Fruit fly (Drosophila melanogaster): ENCODE results near the gene CG5478.
"Not testable (repeated sequence)": the region's sequence is repeated elsewhere in the genome, so short reads cannot be mapped to it uniquely, and the experiment has no call there.

Gene CG5478

DNA sequence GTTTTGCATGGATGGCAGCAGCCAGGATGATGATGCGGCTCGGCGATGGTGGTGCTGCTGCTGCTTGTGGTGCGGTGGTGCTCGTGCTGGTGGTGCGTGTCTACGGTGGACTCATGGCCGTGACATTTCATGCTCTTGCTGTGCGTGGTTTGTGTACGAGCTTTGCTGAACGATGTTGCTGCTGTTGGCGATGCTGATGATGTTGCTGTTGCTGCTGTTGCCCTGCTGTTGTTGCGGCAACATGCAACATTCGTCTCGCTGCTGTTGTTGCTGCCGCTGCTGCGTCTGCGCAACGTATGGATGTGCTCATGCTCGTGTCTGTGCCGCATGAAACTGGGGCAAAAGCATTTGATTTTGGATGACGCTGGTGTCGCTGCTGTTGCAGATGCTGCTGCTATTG, 20.3 kb downstream of the CG5478 start:
- TF ChIP-seq CG13624 (GFP tag; optimal IDR thresholded peaks at IDR 0.05) (no peak), CG11504 (tag; optimal IDR thresholded peaks at IDR 0.05) (peak; percentile 96), chinmo (GFP tag; IDR thresholded peaks at IDR 0.05; ENCODE audit: partially characterized antibody) (0 out of 4 replicates have a peak, but pooled peaks have one; percentile 27), Opbp (GFP tag; IDR thresholded peaks at IDR 0.05; ENCODE audit: partially characterized antibody) (peak; percentile 26; the same call in 1 of the 3 replicates), CG4360 (GFP tag; IDR thresholded peaks at IDR 0.05) (0 out of 2 replicates have a peak, but pooled peaks have one; percentile 12), CG12299 (tag; optimal IDR thresholded peaks at IDR 0.05) (no peak), sisA (GFP tag; IDR thresholded peaks at IDR 0.05) (peak; percentile 18; the same call in 1 of the 2 replicates), CG3838 (GFP tag; optimal IDR thresholded peaks at IDR 0.05) (peak; percentile 21), pita (GFP tag; optimal IDR thresholded peaks at IDR 0.05) (peak; percentile 35), dysf (GFP tag; IDR thresholded peaks at IDR 0.05) (0 out of 3 replicates have a peak, but pooled peaks have one; percentile 21)

DNA sequence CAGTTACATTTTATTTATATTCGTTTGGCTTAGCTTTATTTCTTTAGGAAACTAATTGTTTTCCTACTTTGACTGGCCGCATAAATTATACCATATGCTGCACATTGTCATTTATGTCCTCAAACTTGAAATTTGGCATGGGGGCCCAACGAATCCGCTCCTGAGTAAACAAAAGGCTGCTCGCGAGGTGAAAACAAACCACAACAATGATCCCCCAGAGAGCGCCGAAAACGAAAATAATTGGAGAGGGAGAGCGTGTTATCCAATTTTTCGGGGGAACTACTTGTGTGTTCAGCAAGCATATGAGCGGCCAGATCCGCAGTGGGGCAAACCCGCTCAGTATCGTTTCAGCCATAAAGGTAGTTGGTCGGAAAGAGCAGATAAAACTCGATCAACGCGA, 25.4 kb downstream of the CG5478 start, which contains the start of gene EndoU:
EndoU (plus strand) TSS at position 301 of the 400 bp plus-strand sequence.
- TF ChIP-seq bigmax (GFP tag; optimal IDR thresholded peaks at IDR 0.05); rib (GFP tag; IDR thresholded peaks at IDR 0.05); CG7271 (tag; optimal IDR thresholded peaks at IDR 0.05): not testable (repeated sequence)

DNA sequence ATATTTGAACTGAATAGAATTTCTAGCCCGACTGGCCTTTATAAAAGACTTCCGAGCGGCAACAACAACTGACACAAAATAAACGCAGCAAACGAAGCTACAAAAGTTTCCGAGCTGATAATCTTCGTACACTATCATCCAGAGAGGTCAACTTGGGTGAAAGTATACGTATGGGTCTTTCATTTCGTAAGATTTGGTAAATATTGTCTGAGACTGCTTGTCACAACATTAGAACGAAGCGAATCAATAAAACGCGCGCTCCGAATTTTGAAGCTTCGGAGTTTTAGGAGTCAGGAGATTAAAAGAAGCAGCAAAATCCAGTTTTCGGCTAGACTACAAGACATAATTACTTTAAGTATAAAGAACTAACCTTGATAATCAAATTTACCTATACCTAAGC, 29.0 kb downstream of the CG5478 start, which contains the start of gene glob1:
glob1 (minus strand) TSS at position 101 of the 400 bp plus-strand sequence.
- TF ChIP-seq CG8388 (GFP tag; optimal IDR thresholded peaks at IDR 0.05); eyg (GFP tag; optimal IDR thresholded peaks at IDR 0.05); crol (GFP tag; IDR thresholded peaks at IDR 0.05): not testable (repeated sequence)

DNA sequence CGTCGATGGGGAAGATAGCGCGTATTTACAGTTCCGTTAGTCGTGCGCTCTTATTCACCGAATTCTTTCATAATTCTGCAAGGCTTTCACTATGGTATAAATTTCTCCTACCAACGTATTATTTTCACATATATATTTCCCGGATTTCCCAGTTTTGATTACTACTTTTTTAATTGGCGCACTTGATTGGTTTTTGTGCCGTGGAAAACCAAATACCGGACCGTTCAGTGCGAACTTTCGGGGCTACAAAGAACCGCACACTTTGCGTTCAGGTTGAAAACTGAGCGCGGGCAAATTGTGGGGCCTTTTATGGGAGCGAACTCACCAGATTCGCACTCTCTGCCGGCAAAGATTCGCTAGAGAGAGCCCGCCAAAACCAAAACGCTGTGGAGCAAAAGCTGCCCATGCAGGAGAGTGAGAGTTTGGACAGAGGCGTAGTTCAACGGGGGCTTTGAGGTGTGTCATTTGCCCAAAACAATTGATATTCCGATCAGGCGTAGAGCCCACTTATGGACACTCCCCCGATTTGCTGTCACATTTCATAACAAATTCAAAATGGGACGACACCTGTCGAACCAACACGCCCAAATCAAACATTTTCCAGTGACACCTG, 32.3 kb downstream of the CG5478 start:
- peak; percentile 38; the same call in 1 of the 2 replicates for TF ChIP-seq CG14441 (GFP tag; IDR thresholded peaks at IDR 0.05)
- TF ChIP-seq rib (GFP tag; IDR thresholded peaks at IDR 0.05): peak; percentile 73; the same call in 1 of the 2 replicates
- peak; percentile 41; the same call in 1 of the 3 replicates for TF ChIP-seq gce (GFP tag; IDR thresholded peaks at IDR 0.05)
- peak; percentile 55 for TF ChIP-seq al (GFP tag; IDR thresholded peaks at IDR 0.05)
- TF ChIP-seq CG32532 (GFP tag; IDR thresholded peaks at IDR 0.05): peak; percentile 82
- 0 out of 2 replicates have a peak, but pooled peaks have one; percentile 34 for TF ChIP-seq CG31224 (GFP tag; IDR thresholded peaks at IDR 0.05)
- peak; percentile 27; the same call in 1 of the 2 replicates for TF ChIP-seq CG6689 (GFP tag; IDR thresholded peaks at IDR 0.05)
- TF ChIP-seq Adf1 (GFP tag; IDR thresholded peaks at IDR 0.05): peak; percentile 29; the same call in 1 of the 2 replicates
- peak; percentile 34; the same call in 1 of the 2 replicates for TF ChIP-seq CG4404 (GFP tag; IDR thresholded peaks at IDR 0.05)
- TF ChIP-seq CG11085 (GFP tag; IDR thresholded peaks at IDR 0.05): peak; percentile 22; the same call in 1 of the 2 replicates
- 0 out of 3 replicates have a peak, but pooled peaks have one; percentile 16 for TF ChIP-seq CG11093 (GFP tag; IDR thresholded peaks at IDR 0.05)
- 0 out of 3 replicates have a peak, but pooled peaks have one; percentile 27 for TF ChIP-seq Mrtf (GFP tag; IDR thresholded peaks at IDR 0.05)
- TF ChIP-seq Jarid2 (GFP tag; optimal IDR thresholded peaks at IDR 0.05): peak; percentile 54
- peak; percentile 68 for TF ChIP-seq CG14014 (GFP tag; IDR thresholded peaks at IDR 0.05)
- peak; percentile 52; the same call in 1 of the 2 replicates for TF ChIP-seq cas (GFP tag; IDR thresholded peaks at IDR 0.05)
- TF ChIP-seq lmd (GFP tag; IDR thresholded peaks at IDR 0.05): peak; percentile 62; the same call in 1 of the 2 replicates
- TF ChIP-seq row (GFP tag; IDR thresholded peaks at IDR 0.05): peak; percentile 75
- TF ChIP-seq Rx (GFP tag; IDR thresholded peaks at IDR 0.05): peak; percentile 47
- TF ChIP-seq Ptx1 (GFP tag; IDR thresholded peaks at IDR 0.05): 0 out of 2 replicates have a peak, but pooled peaks have one; percentile 43
- TF ChIP-seq CG11456 (GFP tag; IDR thresholded peaks at IDR 0.05): peak; percentile 46; the same call in 1 of the 3 replicates
- TF ChIP-seq dysf (GFP tag; IDR thresholded peaks at IDR 0.05): peak; percentile 67; the same call in 2 of the 3 replicates
- peak; percentile 39; the same call in 1 of the 2 replicates for TF ChIP-seq Xrp1 (GFP tag; IDR thresholded peaks at IDR 0.05)
- peak; percentile 44 for TF ChIP-seq klu (GFP tag; IDR thresholded peaks at IDR 0.05)
- TF ChIP-seq toy (GFP tag; IDR thresholded peaks at IDR 0.05): 0 out of 2 replicates have a peak, but pooled peaks have one; percentile 27
- TF ChIP-seq ranshi (GFP tag; IDR thresholded peaks at IDR 0.05): peak; percentile 67
- 0 out of 3 replicates have a peak, but pooled peaks have one; percentile 15 for TF ChIP-seq so (GFP tag; IDR thresholded peaks at IDR 0.05)
- TF ChIP-seq ham (GFP tag; IDR thresholded peaks at IDR 0.05): peak; percentile 30; the same call in 1 of the 2 replicates
- TF ChIP-seq Dbx (GFP tag; IDR thresholded peaks at IDR 0.05): peak; percentile 83
- TF ChIP-seq CG11247 (GFP tag; IDR thresholded peaks at IDR 0.05): 0 out of 2 replicates have a peak, but pooled peaks have one; percentile 9
- peak; percentile 81 for TF ChIP-seq CG9932 (GFP tag; IDR thresholded peaks at IDR 0.05)

All from whole organism, embryonic.